Fruit fly (Drosophila melanogaster) whole organism, embryonic: ENCODE data around the gene ATPsynB.

Experiments
- Abd-B ChIP-seq: fragments of 200-800 bp; sonication (Bioruptor generic); optimal IDR thresholded peaks from 2 replicates; lab custom pipeline; 2018; ENCODE audit warnings: missing biosample characterization, mild to moderate bottlenecking, missing genetic modification characterization, moderate library complexity
- Atf3 ChIP-seq: fragments of 200-800 bp; sonication (Bioruptor generic); optimal IDR thresholded peaks from 3 replicates; lab custom pipeline; 2016; ENCODE audit warnings: missing biosample characterization, missing genetic modification characterization
- Bteb2 ChIP-seq: fragments of 200-800 bp; sonication (Bioruptor generic); optimal IDR thresholded peaks from 2 replicates; lab custom pipeline; 2016; ENCODE audit warnings: missing biosample characterization, missing genetic modification characterization
- CG1233 ChIP-seq: fragments of 200-800 bp; sonication (Bioruptor generic); optimal IDR thresholded peaks from 4 replicates; lab custom pipeline; 2018; ENCODE audit warnings: missing biosample characterization, mild to moderate bottlenecking, missing genetic modification characterization
- CG12942 ChIP-seq: fragments of 200-800 bp; sonication (Bioruptor generic); optimal IDR thresholded peaks from 3 replicates; lab custom pipeline; 2016; ENCODE audit warnings: missing biosample characterization, missing genetic modification characterization
- CG14014 ChIP-seq: fragments of 200-800 bp; sonication (Bioruptor generic); IDR thresholded peaks from 2 replicates; pipeline ENCODE4 v1.3.6; 2022; ENCODE audit warnings: missing biosample characterization, missing genetic modification characterization
- CG14860 ChIP-seq: fragments of 200-800 bp; sonication (Bioruptor generic); IDR thresholded peaks from 3 replicates; pipeline ENCODE4 v1.3.6; 2022; ENCODE audit warnings: missing biosample characterization, missing genetic modification characterization; ENCODE audit not compliant: partially characterized antibody
- CG15601 ChIP-seq: fragments of 200-800 bp; sonication (Bioruptor generic); optimal IDR thresholded peaks from 3 replicates; lab custom pipeline; 2019; ENCODE audit warnings: missing biosample characterization, mild to moderate bottlenecking, missing genetic modification characterization, moderate library complexity
- CG18599 ChIP-seq: fragments of 200-800 bp; sonication (Bioruptor generic); optimal IDR thresholded peaks from 3 replicates; lab custom pipeline; 2017; ENCODE audit warnings: missing biosample characterization, missing genetic modification characterization, mild to moderate bottlenecking, moderate library complexity, missing genetic modification reagents
- CG2199 ChIP-seq: fragments of 200-800 bp; sonication (Bioruptor generic); IDR thresholded peaks from 3 replicates; pipeline ENCODE4 v1.3.6; 2022; ENCODE audit warnings: missing biosample characterization, missing genetic modification characterization
- CG2202 ChIP-seq: fragments of 200-800 bp; sonication (Bioruptor generic); optimal IDR thresholded peaks from 2 replicates; lab custom pipeline; 2018; ENCODE audit warnings: missing biosample characterization, mild to moderate bottlenecking, missing genetic modification characterization
- CG2712 ChIP-seq: fragments of 200-800 bp; optimal IDR thresholded peaks from 3 replicates; lab custom pipeline; 2019; ENCODE audit warnings: missing biosample characterization, mild to moderate bottlenecking, missing genetic modification characterization, moderate library complexity
- CG3065 ChIP-seq: fragments of 200-800 bp; sonication (Bioruptor generic); optimal IDR thresholded peaks from 2 replicates; lab custom pipeline; 2016; ENCODE audit warnings: missing biosample characterization, missing genetic modification characterization
- CG3281 ChIP-seq: fragments of 200-800 bp; sonication (Bioruptor generic); optimal IDR thresholded peaks from 3 replicates; lab custom pipeline; 2017; ENCODE audit warnings: missing biosample characterization, mild to moderate bottlenecking, missing genetic modification characterization
- CG7556 ChIP-seq: fragments of 200-800 bp; sonication (Bioruptor generic); optimal IDR thresholded peaks from 2 replicates; lab custom pipeline; 2017; ENCODE audit warnings: missing biosample characterization, mild to moderate bottlenecking, missing genetic modification characterization
- CG7745 ChIP-seq: fragments of 200-800 bp; sonication (Bioruptor generic); optimal IDR thresholded peaks from 2 replicates; lab custom pipeline; 2018; ENCODE audit warnings: missing biosample characterization, mild to moderate bottlenecking, missing genetic modification characterization, moderate library complexity
- CG7786 ChIP-seq: fragments of 200-800 bp; sonication (Bioruptor generic); optimal IDR thresholded peaks from 2 replicates; lab custom pipeline; 2016; ENCODE audit warnings: missing biosample characterization, missing genetic modification characterization
- CG8089 ChIP-seq: fragments of 200-800 bp; sonication (Bioruptor generic); optimal IDR thresholded peaks from 3 replicates; lab custom pipeline; 2016; ENCODE audit warnings: missing biosample characterization, missing genetic modification characterization
- CG8359 ChIP-seq: fragments of 200-800 bp; sonication (Bioruptor generic); optimal IDR thresholded peaks from 2 replicates; lab custom pipeline; 2017; ENCODE audit warnings: missing biosample characterization, mild to moderate bottlenecking, missing genetic modification characterization, borderline replicate concordance
- D ChIP-seq, 2 experiments: fragments of 200-800 bp in 1 of 2; fragments of >200 bp in 1 of 2; sonication (Bioruptor generic) in 1 of 2; optimal IDR thresholded peaks; 2 replicates in 1 of 2; 3 replicates in 1 of 2; lab custom pipeline; 2017; ENCODE audit warnings: mild to moderate bottlenecking in 1 of 2, missing biosample characterization in 1 of 2, missing genetic modification characterization in 1 of 2, missing genetic modification reagents in 1 of 2
- Dbx ChIP-seq: fragments of 200-800 bp; sonication (Bioruptor generic); IDR thresholded peaks from 3 replicates; pipeline ENCODE4 v1.3.6; 2022; ENCODE audit warnings: missing biosample characterization, missing genetic modification characterization
- ERR ChIP-seq: fragments of 200-800 bp; sonication (Bioruptor generic); optimal IDR thresholded peaks from 2 replicates; lab custom pipeline; 2016; ENCODE audit warnings: missing biosample characterization, missing genetic modification characterization
- HHEX ChIP-seq: fragments of 200-800 bp; sonication (Bioruptor generic); optimal IDR thresholded peaks from 3 replicates; lab custom pipeline; 2017; ENCODE audit warnings: missing biosample characterization, mild to moderate bottlenecking, missing genetic modification characterization, missing genetic modification reagents
- Hand ChIP-seq: fragments of 200-800 bp; sonication (Bioruptor generic); optimal IDR thresholded peaks from 2 replicates; lab custom pipeline; 2017; ENCODE audit warnings: mild to moderate bottlenecking, missing biosample characterization, missing genetic modification reagents, missing genetic modification characterization
- Hr3 ChIP-seq: fragments of 200-800 bp; sonication (Bioruptor generic); optimal IDR thresholded peaks from 3 replicates; lab custom pipeline; 2016; ENCODE audit warnings: missing biosample characterization, missing genetic modification characterization
- Jarid2 ChIP-seq: fragments of 200-800 bp; sonication (Bioruptor generic); optimal IDR thresholded peaks from 3 replicates; lab custom pipeline; 2017; ENCODE audit warnings: mild to moderate bottlenecking, missing biosample characterization, missing genetic modification reagents, missing genetic modification characterization
- MBD-R2 ChIP-seq: fragments of 200-800 bp; sonication (Bioruptor generic); IDR thresholded peaks from 2 replicates; pipeline ENCODE4 v1.3.6; 2022; ENCODE audit warnings: missing biosample characterization, missing genetic modification characterization
- Xbp1 ChIP-seq: fragments of 200-800 bp; sonication (Bioruptor generic); optimal IDR thresholded peaks from 3 replicates; lab custom pipeline; 2016; ENCODE audit warnings: missing biosample characterization, mild to moderate bottlenecking, missing genetic modification characterization
- YL-1 ChIP-seq: fragments of 200-800 bp; sonication (Bioruptor generic); optimal IDR thresholded peaks from 3 replicates; lab custom pipeline; 2017; ENCODE audit warnings: missing biosample characterization, mild to moderate bottlenecking, missing genetic modification characterization
- bbx ChIP-seq: fragments of 200-800 bp; sonication (Bioruptor generic); IDR thresholded peaks from 2 replicates; pipeline ENCODE4 v1.3.6; 2022; ENCODE audit warnings: missing biosample characterization, missing genetic modification characterization; ENCODE audit not compliant: partially characterized antibody
- btn ChIP-seq: fragments of 200-800 bp; sonication (Bioruptor generic); optimal IDR thresholded peaks from 2 replicates; lab custom pipeline; 2016; ENCODE audit warnings: missing biosample characterization, missing genetic modification characterization
- caup ChIP-seq: fragments of 200-800 bp; sonication (Bioruptor generic); optimal IDR thresholded peaks from 3 replicates; lab custom pipeline; 2017; ENCODE audit warnings: missing biosample characterization, mild to moderate bottlenecking, missing genetic modification characterization, moderate library complexity; ENCODE audit not compliant: severe bottlenecking
- ci ChIP-seq: fragments of 200-800 bp; sonication (Bioruptor generic); IDR thresholded peaks from 3 replicates; pipeline ENCODE4 v1.3.6; 2022; ENCODE audit warnings: missing biosample characterization, missing genetic modification characterization
- crol ChIP-seq: fragments of 200-800 bp; sonication (Bioruptor generic); IDR thresholded peaks from 2 replicates; pipeline ENCODE4 v1.3.6; 2022; ENCODE audit warnings: missing biosample characterization, missing genetic modification characterization
- dmrt99B ChIP-seq: fragments of 200-800 bp; sonication (Bioruptor generic); optimal IDR thresholded peaks from 2 replicates; lab custom pipeline; 2018; ENCODE audit warnings: missing biosample characterization, mild to moderate bottlenecking, missing genetic modification characterization, moderate library complexity
- ems ChIP-seq: fragments of 200-800 bp; sonication (Bioruptor generic); optimal IDR thresholded peaks from 3 replicates; lab custom pipeline; 2016; ENCODE audit warnings: missing biosample characterization, missing genetic modification characterization
- gfzf ChIP-seq: fragments of 200-800 bp; sonication (Bioruptor generic); optimal IDR thresholded peaks from 2 replicates; lab custom pipeline; 2016; ENCODE audit warnings: missing biosample characterization, mild to moderate bottlenecking, missing genetic modification characterization, moderate library complexity
- hbn ChIP-seq: fragments of 200-800 bp; sonication (Bioruptor generic); IDR thresholded peaks from 2 replicates; pipeline ENCODE4 v1.3.6; 2022; ENCODE audit warnings: missing biosample characterization, missing genetic modification characterization; ENCODE audit not compliant: partially characterized antibody
- nmo ChIP-seq: fragments of 200-800 bp; sonication (Bioruptor generic); optimal IDR thresholded peaks from 2 replicates; lab custom pipeline; 2018; ENCODE audit warnings: missing biosample characterization, mild to moderate bottlenecking, missing genetic modification characterization, moderate library complexity
- salm ChIP-seq: fragments of 200-800 bp; sonication (Bioruptor generic); optimal IDR thresholded peaks from 2 replicates; lab custom pipeline; 2018; ENCODE audit warnings: missing biosample characterization, mild to moderate bottlenecking, missing genetic modification characterization
- sim ChIP-seq: fragments of 200-800 bp; sonication (Bioruptor generic); IDR thresholded peaks from 2 replicates; pipeline ENCODE4 v1.3.6; 2022; ENCODE audit warnings: missing biosample characterization, missing genetic modification characterization
- sisA ChIP-seq: fragments of 200-800 bp; sonication (Bioruptor generic); IDR thresholded peaks from 2 replicates; pipeline ENCODE4 v1.3.6; 2022; ENCODE audit warnings: missing biosample characterization, missing genetic modification characterization
- tap ChIP-seq: fragments of 200-800 bp; optimal IDR thresholded peaks from 3 replicates; lab custom pipeline; 2019; ENCODE audit warnings: missing biosample characterization, mild to moderate bottlenecking, missing genetic modification characterization, moderate library complexity
- tgo ChIP-seq: fragments of 200-800 bp; sonication (Bioruptor generic); IDR thresholded peaks from 3 replicates; pipeline ENCODE4 v1.3.6; 2022; ENCODE audit warnings: missing biosample characterization, missing genetic modification characterization
- trh ChIP-seq: fragments of 200-800 bp; sonication (Bioruptor generic); optimal IDR thresholded peaks from 2 replicates; lab custom pipeline; 2016; ENCODE audit warnings: missing biosample characterization, missing genetic modification characterization
- ttk ChIP-seq: fragments of 200-800 bp; sonication (Bioruptor generic); IDR thresholded peaks from 2 replicates; pipeline ENCODE4 v2.1.2; 2022; ENCODE audit warnings: missing biosample characterization, missing genetic modification characterization
- tup ChIP-seq: fragments of 200-800 bp; sonication (Bioruptor generic); optimal IDR thresholded peaks from 2 replicates; lab custom pipeline; 2016; ENCODE audit warnings: missing biosample characterization, mild to moderate bottlenecking, missing genetic modification characterization, moderate library complexity

Gene ATPsynB

DNA sequence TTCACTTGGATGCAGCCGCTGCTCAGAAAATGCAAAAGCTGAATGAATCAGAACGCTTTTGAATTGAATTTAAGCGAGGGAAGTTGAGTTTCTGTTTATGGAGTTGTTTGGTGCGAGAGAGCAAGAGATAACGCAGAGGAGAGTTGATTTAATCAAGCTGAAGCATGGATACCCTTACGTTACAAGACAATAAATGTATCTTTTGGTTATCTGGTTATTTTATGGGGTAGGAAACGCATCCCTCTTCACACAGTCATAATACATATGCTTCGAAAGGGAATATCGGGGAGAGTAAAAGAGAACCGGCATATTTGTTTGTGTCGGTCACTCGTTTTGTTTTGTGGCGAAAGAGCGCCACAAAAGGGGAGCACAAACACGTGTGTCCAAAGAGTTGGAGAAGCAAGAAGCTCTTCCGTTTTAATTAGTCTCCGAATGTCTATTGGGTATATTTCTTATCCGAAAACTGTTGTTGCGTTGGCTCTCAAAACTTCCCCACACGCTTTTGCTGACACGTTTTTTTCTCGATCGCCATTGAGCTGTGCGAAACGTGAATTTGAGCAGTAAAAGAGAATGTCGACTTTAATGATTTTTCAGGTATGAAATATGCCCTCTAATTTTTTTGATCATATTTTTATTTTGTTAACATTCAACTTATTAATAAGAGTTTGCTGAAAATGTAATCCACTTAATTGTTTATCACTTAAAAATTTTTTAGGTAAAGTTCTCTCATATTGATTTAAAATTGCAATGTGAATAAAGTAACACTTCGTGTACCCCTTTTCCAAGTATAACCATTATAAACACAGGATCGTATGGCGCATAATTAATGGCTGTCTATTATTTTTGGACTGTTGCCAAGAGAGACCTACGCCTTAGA, 32.9 kb upstream of the ATPsynB start, which contains the start of gene Prps (continued):
- peak; percentile 35 for TF ChIP-seq Atf3 (GFP tag; lab: Kevin White, UChicago)
- TF ChIP-seq salm (tag; lab: Kevin White, UChicago) = peak; percentile 42
- no peak for TF ChIP-seq bbx (GFP tag; lab: Robert Waterston, UW)
- peak; percentile 82 for TF ChIP-seq Dbx (GFP tag; lab: Robert Waterston, UW)
- peak; percentile 3 for TF ChIP-seq CG3065 (GFP tag; lab: Kevin White, UChicago)
- peak; percentile 63 for TF ChIP-seq Bteb2 (GFP tag; lab: Kevin White, UChicago)
- TF ChIP-seq CG2202 (tag; lab: Kevin White, UChicago) = no peak
- TF ChIP-seq YL-1 (GFP tag; lab: Kevin White, UChicago) = peak; percentile 29
- TF ChIP-seq CG12942 (GFP tag; lab: Kevin White, UChicago) = peak; percentile 67
- peak; percentile 77 for TF ChIP-seq CG3281 (GFP tag; lab: Kevin White, UChicago)
- peak; percentile 82 for TF ChIP-seq Hand (GFP tag; lab: Kevin White, UChicago)
- TF ChIP-seq hbn (GFP tag; lab: Robert Waterston, UW) = 0 out of 2 replicates have a peak, but pooled peaks have one; percentile 12
- TF ChIP-seq Xbp1 (GFP tag; lab: Kevin White, UChicago) = peak; percentile 72
- TF ChIP-seq crol (GFP tag; lab: Robert Waterston, UW) = no peak
- peak; percentile 89 for TF ChIP-seq CG18599 (GFP tag; lab: Kevin White, UChicago)
- TF ChIP-seq nmo (GFP tag; lab: Kevin White, UChicago) = peak; percentile 27
- TF ChIP-seq Jarid2 (GFP tag; lab: Kevin White, UChicago) = peak; percentile 35
- TF ChIP-seq CG14860 (GFP tag; lab: Robert Waterston, UW) = no peak
- peak; percentile 81 for TF ChIP-seq ttk (GFP tag; lab: Robert Waterston, UW)
- TF ChIP-seq tup (GFP tag; lab: Kevin White, UChicago) = no peak
- peak; percentile 36 for TF ChIP-seq Abd-B
- peak; percentile 80 for TF ChIP-seq tgo (GFP tag; lab: Robert Waterston, UW)
- TF ChIP-seq caup (GFP tag; lab: Kevin White, UChicago) = peak; percentile 80
- TF ChIP-seq MBD-R2 (GFP tag; lab: Robert Waterston, UW) = peak; percentile 51; the same call in 1 of the 2 replicates
- peak; percentile 47 for TF ChIP-seq Hr3 (GFP tag; lab: Kevin White, UChicago)
- TF ChIP-seq btn (GFP tag; lab: Kevin White, UChicago) = peak; percentile 65
- no peak for TF ChIP-seq D (optimal IDR thresholded peaks at IDR 0.05; lab: Kevin White, UChicago)
- TF ChIP-seq D (GFP tag; optimal IDR thresholded peaks at IDR 0.05; lab: Kevin White, UChicago) = peak; percentile 36
- peak; percentile 90 for TF ChIP-seq ci
- peak; percentile 63 for TF ChIP-seq CG1233 (GFP tag; lab: Kevin White, UChicago)
- peak; percentile 72 for TF ChIP-seq ERR
- no peak for TF ChIP-seq CG2199 (GFP tag; lab: Robert Waterston, UW)
- TF ChIP-seq dmrt99B (tag; lab: Kevin White, UChicago) = peak; percentile 85
- TF ChIP-seq sisA (GFP tag; lab: Robert Waterston, UW) = peak; percentile 80
- peak; percentile 78 for TF ChIP-seq CG2712 (tag; lab: Kevin White, UChicago)
- peak; percentile 72; the same call in 1 of the 2 replicates for TF ChIP-seq CG14014 (GFP tag; lab: Robert Waterston, UW)
- peak; percentile 81 for TF ChIP-seq ems (GFP tag; lab: Kevin White, UChicago)
- peak; percentile 50 for TF ChIP-seq CG15601 (tag; lab: Kevin White, UChicago)
- peak; percentile 82 for TF ChIP-seq CG7786 (GFP tag; lab: Kevin White, UChicago)
- TF ChIP-seq CG7556 (GFP tag; lab: Kevin White, UChicago) = peak; percentile 44
- peak; percentile 67; the same call in 1 of the 2 replicates for TF ChIP-seq sim (GFP tag; lab: Robert Waterston, UW)
- TF ChIP-seq CG7745 (tag; lab: Kevin White, UChicago) = no peak
- TF ChIP-seq trh (GFP tag; lab: Kevin White, UChicago) = no peak
- TF ChIP-seq HHEX = peak; percentile 76
- TF ChIP-seq tap (tag; lab: Kevin White, UChicago) = peak; percentile 76
- peak; percentile 59 for TF ChIP-seq CG8089 (GFP tag; lab: Kevin White, UChicago)
- no peak for TF ChIP-seq gfzf (GFP tag; lab: Kevin White, UChicago)
- TF ChIP-seq CG8359 = no peak
